Worm (Caenorhabditis elegans) whole organism, L1 larva: ENCODE results near the gene cyn-8.

ENCODE experiments used
- C16A3.4 ChIP-seq: fragments of 150-350 bp; optimal IDR thresholded peaks from 2 replicates; lab custom pipeline; 2014; ENCODE audit warnings: missing biosample characterization, missing genetic modification characterization
- C34B4.2 ChIP-seq: sonication (generic microtip); optimal IDR thresholded peaks from 2 replicates; lab custom pipeline; 2017; ENCODE audit warnings: mild to moderate bottlenecking, missing genetic modification characterization, missing compliant biosample characterization
- F16B12.6 ChIP-seq: fragments of 150-350 bp; optimal IDR thresholded peaks from 2 replicates; lab custom pipeline; 2014; ENCODE audit warnings: missing biosample characterization, missing genetic modification characterization
- Y116A8C.19 ChIP-seq: sonication (generic microtip); optimal IDR thresholded peaks from 2 replicates; lab custom pipeline; 2016; ENCODE audit warnings: missing compliant biosample characterization, missing genetic modification characterization, borderline replicate concordance
- alr-1 ChIP-seq: fragments of 200-800 bp; sonication (Bioruptor generic); optimal IDR thresholded peaks from 2 replicates; lab custom pipeline; 2018; ENCODE audit warnings: borderline replicate concordance, mild to moderate bottlenecking, missing genetic modification characterization, missing compliant biosample characterization
- aly-2 ChIP-seq: fragments of 150-350 bp; optimal IDR thresholded peaks from 2 replicates; lab custom pipeline; 2014; ENCODE audit warnings: missing biosample characterization, missing genetic modification characterization
- blmp-1 ChIP-seq: fragments of 150-350 bp; optimal IDR thresholded peaks from 2 replicates; lab custom pipeline; 2014; ENCODE audit warnings: missing biosample characterization, missing genetic modification characterization
- ceh-8 ChIP-seq: fragments of 200-800 bp; sonication (Bioruptor generic); optimal IDR thresholded peaks from 2 replicates; lab custom pipeline; 2018; ENCODE audit warnings: mild to moderate bottlenecking, missing genetic modification characterization, moderate library complexity, missing compliant biosample characterization
- ceh-82 ChIP-seq, 3 experiments: fragments of 150-350 bp in 1 of 3; sonication (generic microtip) in 2 of 3; optimal IDR thresholded peaks; 2 replicates each; lab custom pipeline; 2014 to 2017; ENCODE audit warnings: missing biosample characterization in 3 of 3, missing genetic modification characterization in 3 of 3
- ces-1 ChIP-seq: fragments of 150-350 bp; optimal IDR thresholded peaks from 2 replicates; lab custom pipeline; 2014; ENCODE audit warnings: missing biosample characterization, missing genetic modification reagents, missing genetic modification characterization
- dpl-1 ChIP-seq, 3 experiments: fragments of 150-350 bp in 2 of 3; sonication (generic microtip) in 1 of 3; optimal IDR thresholded peaks; 2 replicates each; lab custom pipeline; 2014 to 2017; ENCODE audit warnings: missing biosample characterization in 3 of 3, missing genetic modification characterization in 3 of 3, missing genetic modification reagents in 3 of 3
- efl-1 ChIP-seq, 4 experiments: fragments of 150-350 bp; optimal IDR thresholded peaks in 3 of 4; peaks in 1 of 4; 1 replicate in 1 of 4; 2 replicates in 3 of 4; lab custom pipeline; 2014; ENCODE audit warnings: missing biosample characterization in 2 of 4, missing genetic modification characterization in 2 of 4, missing genetic modification reagents in 2 of 4
- egl-13 ChIP-seq: sonication (generic microtip); optimal IDR thresholded peaks from 2 replicates; lab custom pipeline; 2016; ENCODE audit warnings: missing genotype, missing genetic modification reagents, missing genetic modification characterization, missing compliant biosample characterization
- elt-2 ChIP-seq: sonication (generic microtip); optimal IDR thresholded peaks from 2 replicates; lab custom pipeline; 2016; ENCODE audit warnings: missing genetic modification characterization, mild to moderate bottlenecking, inconsistent platforms, missing compliant biosample characterization, missing genetic modification reagents
- ets-5 ChIP-seq: fragments of 200-800 bp; sonication (Bioruptor generic); IDR thresholded peaks from 2 replicates; pipeline ENCODE4 v1.3.6; 2022; ENCODE audit warnings: missing genetic modification characterization, missing compliant biosample characterization
- fkh-10 ChIP-seq: sonication (generic microtip); optimal IDR thresholded peaks from 2 replicates; lab custom pipeline; 2017; ENCODE audit warnings: missing biosample characterization, missing genetic modification reagents, missing genetic modification characterization
- fkh-8 ChIP-seq: sonication (generic microtip); optimal IDR thresholded peaks from 2 replicates; lab custom pipeline; 2016; ENCODE audit warnings: mild to moderate bottlenecking, missing genetic modification characterization, missing compliant biosample characterization
- hlh-4 ChIP-seq: sonication (generic microtip); optimal IDR thresholded peaks from 2 replicates; lab custom pipeline; 2016; ENCODE audit warnings: mild to moderate bottlenecking, missing genetic modification characterization, missing compliant biosample characterization
- hpl-2 ChIP-seq: fragments of 150-350 bp; optimal IDR thresholded peaks from 2 replicates; lab custom pipeline; 2014; ENCODE audit warnings: missing biosample characterization, missing genetic modification reagents, missing genetic modification characterization
- irx-1 ChIP-seq: sonication (generic microtip); optimal IDR thresholded peaks from 2 replicates; lab custom pipeline; 2016; ENCODE audit warnings: missing genetic modification characterization, missing compliant biosample characterization
- lin-14 ChIP-seq: fragments of 200-800 bp; sonication (Bioruptor generic); optimal IDR thresholded peaks from 2 replicates; lab custom pipeline; 2018; ENCODE audit warnings: mild to moderate bottlenecking, missing genetic modification characterization, moderate library complexity, missing compliant biosample characterization
- lin-35 ChIP-seq, 2 experiments: fragments of 150-350 bp; optimal IDR thresholded peaks; 2 replicates each; lab custom pipeline; 2014; ENCODE audit warnings: missing biosample characterization in 2 of 2, missing genetic modification characterization in 2 of 2, missing genetic modification reagents in 2 of 2
- nhr-12 ChIP-seq: sonication (generic microtip); optimal IDR thresholded peaks from 2 replicates; lab custom pipeline; 2017; ENCODE audit warnings: missing biosample characterization, missing genetic modification characterization
- nhr-19 ChIP-seq: fragments of 200-800 bp; sonication (Bioruptor generic); conservative IDR thresholded peaks from 2 replicates; pipeline ENCODE4 v1.3.6; 2022; ENCODE audit warnings: missing genetic modification characterization, missing compliant biosample characterization
- nhr-20 ChIP-seq: sonication (generic microtip); optimal IDR thresholded peaks from 2 replicates; lab custom pipeline; 2016; ENCODE audit warnings: mild to moderate bottlenecking, missing genetic modification characterization, missing compliant biosample characterization
- nhr-237 ChIP-seq: fragments of 150-350 bp; optimal IDR thresholded peaks from 2 replicates; lab custom pipeline; 2014; ENCODE audit warnings: missing biosample characterization, missing genetic modification characterization
- nhr-28 ChIP-seq: fragments of 150-350 bp; optimal IDR thresholded peaks from 2 replicates; lab custom pipeline; 2014; ENCODE audit warnings: missing biosample characterization, missing genetic modification characterization
- nhr-47 ChIP-seq: sonication (generic microtip); optimal IDR thresholded peaks from 2 replicates; lab custom pipeline; 2016; ENCODE audit warnings: mild to moderate bottlenecking, missing genetic modification characterization, moderate library complexity, missing compliant biosample characterization
- nhr-71 ChIP-seq: sonication (generic microtip); optimal IDR thresholded peaks from 2 replicates; lab custom pipeline; 2016; ENCODE audit warnings: mild to moderate bottlenecking, missing genetic modification characterization, moderate library complexity, missing compliant biosample characterization
- nhr-84 ChIP-seq: sonication (generic microtip); optimal IDR thresholded peaks from 2 replicates; lab custom pipeline; 2017; ENCODE audit warnings: missing biosample characterization, missing genetic modification characterization
- snpc-4 ChIP-seq: fragments of 150-350 bp; optimal IDR thresholded peaks from 2 replicates; lab custom pipeline; 2014; ENCODE audit warnings: missing biosample characterization, missing genetic modification characterization
- snu-23 ChIP-seq: sonication (generic microtip); optimal IDR thresholded peaks from 2 replicates; lab custom pipeline; 2016; ENCODE audit warnings: missing genetic modification characterization, missing compliant biosample characterization
- sptf-1 ChIP-seq: fragments of 150-350 bp; optimal IDR thresholded peaks from 2 replicates; lab custom pipeline; 2014; ENCODE audit warnings: missing biosample characterization, missing genetic modification characterization
- swsn-7 ChIP-seq: sonication (generic microtip); optimal IDR thresholded peaks from 2 replicates; lab custom pipeline; 2016; ENCODE audit warnings: missing genetic modification characterization, missing compliant biosample characterization
- tbx-2 ChIP-seq: sonication (generic microtip); optimal IDR thresholded peaks from 2 replicates; lab custom pipeline; 2016; ENCODE audit warnings: missing genetic modification characterization, missing compliant biosample characterization
- unc-86 ChIP-seq: sonication (generic microtip); optimal IDR thresholded peaks from 2 replicates; lab custom pipeline; 2016; ENCODE audit warnings: missing genetic modification characterization, missing compliant biosample characterization
- unc-98 ChIP-seq: fragments of 200-800 bp; sonication (Bioruptor generic); IDR thresholded peaks from 2 replicates; pipeline ENCODE4 v1.3.6; 2022; ENCODE audit warnings: missing genetic modification characterization, missing compliant biosample characterization
- zip-4 ChIP-seq: fragments of 200-800 bp; sonication (Bioruptor generic); optimal IDR thresholded peaks from 2 replicates; lab custom pipeline; 2018; ENCODE audit warnings: mild to moderate bottlenecking, missing genetic modification characterization, moderate library complexity, missing compliant biosample characterization

The cyn-8 gene

DNA sequence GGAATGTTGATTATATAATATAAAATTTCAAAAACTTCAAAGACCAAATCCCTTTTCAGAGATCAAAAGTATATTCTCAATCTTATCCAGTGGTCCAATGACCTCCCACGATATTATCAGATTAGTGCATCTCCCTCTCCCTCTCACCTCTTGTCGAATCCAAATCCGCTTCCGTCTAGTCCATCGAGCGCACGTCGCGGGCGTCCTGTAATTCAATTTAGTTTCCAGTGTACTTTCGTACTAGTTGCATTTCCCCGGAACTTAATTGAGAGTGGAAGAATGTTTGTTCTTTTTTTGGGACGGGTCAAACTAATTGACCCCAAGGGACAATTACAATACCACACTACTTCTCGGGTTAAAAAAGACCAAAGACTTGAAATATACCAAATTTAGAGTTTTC lies 7.7 kb downstream of the cyn-8 start:
- no peak for TF ChIP-seq unc-98 (GFP tag; lab: Robert Waterston, UW)
- TF ChIP-seq nhr-71 (tag; lab: Kevin White, UChicago): peak; percentile 19
- peak; percentile 2 for TF ChIP-seq swsn-7 (tag; lab: Kevin White, UChicago)
- TF ChIP-seq fkh-10: peak; percentile 13
- no peak for TF ChIP-seq hlh-4 (tag; lab: Kevin White, UChicago)
- TF ChIP-seq ces-1: peak; percentile 8
- TF ChIP-seq lin-14 (GFP tag; lab: Kevin White, UChicago): peak; percentile 69
- no peak for TF ChIP-seq C16A3.4 (tag; lab: Kevin White, UChicago)
- TF ChIP-seq, all 84 proteins: peak for 5

DNA sequence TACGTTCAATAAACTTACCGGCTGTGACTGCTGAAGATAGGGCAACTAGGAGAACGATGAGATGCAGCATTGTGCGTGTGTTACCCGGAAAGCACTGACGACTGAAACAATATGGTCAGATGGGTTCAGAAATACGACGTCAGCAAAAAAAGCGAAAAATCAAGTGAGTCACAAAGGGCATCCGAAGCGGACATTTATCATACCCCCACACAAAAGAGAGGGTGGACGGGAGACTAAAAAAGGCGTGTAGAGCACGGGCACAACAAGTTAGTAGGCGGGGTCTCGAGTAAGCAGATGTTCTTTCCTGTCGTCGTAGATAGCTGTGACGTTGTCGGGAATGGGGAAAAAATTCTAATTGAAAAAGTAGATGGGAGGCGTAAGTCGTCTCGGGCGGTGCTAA lies 8.2 kb downstream of the cyn-8 start, which contains the start of gene nlp-14:
nlp-14 (minus strand) TSS at position 101 of the 400 bp plus-strand sequence.
- TF ChIP-seq nhr-19 (no peak), ceh-8 (GFP tag; lab: Kevin White, UChicago) (no peak), fkh-8 (tag; lab: Kevin White, UChicago) (peak; percentile 22), aly-2 (tag; lab: Kevin White, UChicago) (no peak), efl-1 (optimal IDR thresholded peaks at IDR 0.05; lab: Kevin White, UChicago) (no peak), efl-1 (GFP tag; optimal IDR thresholded peaks at IDR 0.05 in 1 of 2; lab: Kevin White, UChicago) (peak in 1 of 2 experiments; percentile 82), hpl-2 (GFP tag; lab: Kevin White, UChicago) (no peak)

DNA sequence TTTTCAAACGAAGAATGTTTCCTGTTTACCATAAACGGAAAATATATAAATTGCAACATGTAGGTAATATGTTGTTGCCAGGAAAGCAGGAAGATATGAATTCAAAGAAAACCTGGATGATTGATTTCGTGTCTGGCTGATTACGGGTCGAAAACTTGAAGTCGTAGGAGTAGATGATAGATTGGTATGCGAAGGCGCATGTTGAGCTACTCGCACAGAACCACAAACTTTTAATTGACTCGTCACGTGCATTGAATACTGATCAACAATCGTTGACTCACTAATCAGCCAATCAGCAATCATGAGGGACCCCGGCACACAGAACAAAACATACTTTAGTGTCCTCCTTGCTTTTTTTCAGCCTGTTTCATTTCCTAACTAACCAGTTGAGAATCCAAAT lies 10.1 kb downstream of the cyn-8 start:
- no peak for TF ChIP-seq ceh-82 (tag; optimal IDR thresholded peaks at IDR 0.05; lab: Kevin White, UChicago)
- TF ChIP-seq elt-2 (tag; lab: Kevin White, UChicago): no peak
- TF ChIP-seq ets-5 (GFP tag; lab: Robert Waterston, UW): no peak
- peak; percentile 48 for TF ChIP-seq lin-14 (GFP tag; lab: Kevin White, UChicago)
- TF ChIP-seq C34B4.2 (tag; lab: Kevin White, UChicago): no peak
- no peak for TF ChIP-seq zip-4 (GFP tag; lab: Kevin White, UChicago)
- no peak for TF ChIP-seq nhr-84 (tag; lab: Kevin White, UChicago)
- peak; percentile 7 for TF ChIP-seq fkh-8 (tag; lab: Kevin White, UChicago)
- TF ChIP-seq unc-86: no peak
- peak; percentile 50 for TF ChIP-seq ceh-8 (GFP tag; lab: Kevin White, UChicago)
- TF ChIP-seq unc-98 (GFP tag; lab: Robert Waterston, UW): no peak
- no peak for TF ChIP-seq dpl-1 (GFP tag; optimal IDR thresholded peaks at IDR 0.05; lab: Kevin White, UChicago)
- no peak for TF ChIP-seq egl-13 (tag; lab: Kevin White, UChicago)
- peak; percentile 24 for TF ChIP-seq tbx-2 (tag; lab: Kevin White, UChicago)
- TF ChIP-seq lin-35 (GFP tag; optimal IDR thresholded peaks at IDR 0.05; lab: Kevin White, UChicago): no peak
- no peak for TF ChIP-seq nhr-12
- TF ChIP-seq nhr-71 (tag; lab: Kevin White, UChicago): peak; percentile 24
- TF ChIP-seq Y116A8C.19 (tag; lab: Kevin White, UChicago): no peak

DNA sequence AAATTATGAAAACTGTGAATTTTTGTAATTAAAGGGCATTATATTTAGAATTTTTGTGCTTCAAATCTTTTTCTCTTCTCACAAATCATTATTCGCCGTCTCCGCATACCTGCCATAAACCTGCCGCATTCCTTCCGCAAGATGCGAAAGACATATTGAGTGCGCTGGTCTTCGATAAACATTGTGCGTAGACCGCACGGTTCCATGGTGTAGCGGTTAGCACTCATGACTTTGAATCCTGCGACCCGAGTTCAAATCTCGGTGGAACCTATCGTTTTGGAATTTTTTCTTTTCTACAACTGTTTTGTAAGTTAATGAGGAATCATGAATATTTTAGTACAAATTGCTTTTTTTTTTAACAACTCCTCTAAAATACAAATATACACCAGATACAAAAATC lies 14.3 kb downstream of the cyn-8 start:
- no peak for TF ChIP-seq nhr-84 (tag; lab: Kevin White, UChicago)
- no peak for TF ChIP-seq nhr-28 (tag; lab: Kevin White, UChicago)
- TF ChIP-seq nhr-237: no peak
- peak; percentile 21 for TF ChIP-seq blmp-1 (tag; lab: Kevin White, UChicago)
- TF ChIP-seq alr-1 (tag; lab: Kevin White, UChicago): no peak
- TF ChIP-seq snu-23: peak; percentile 12

DNA sequence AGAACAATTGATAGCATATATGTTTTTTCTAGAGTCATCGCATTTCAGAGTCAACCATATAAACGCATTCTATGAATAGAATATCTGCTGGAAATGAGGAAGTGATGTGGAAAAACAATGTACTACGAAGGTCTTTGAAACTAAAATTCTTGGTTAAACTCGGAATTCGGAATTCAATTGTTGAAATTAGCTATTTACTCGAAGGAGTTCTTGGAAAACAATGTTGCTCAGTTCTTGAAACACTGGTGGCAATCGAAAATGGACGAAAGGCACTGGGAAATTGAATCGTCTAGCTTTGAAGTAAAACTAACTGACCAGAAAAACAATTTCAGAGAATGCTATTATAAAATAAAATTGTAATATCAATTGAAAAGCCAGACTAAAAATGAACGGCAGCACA lies 15.2 kb downstream of the cyn-8 start:
- TF ChIP-seq nhr-71 (tag; lab: Kevin White, UChicago) (peak; percentile 57), ceh-82 (tag; optimal IDR thresholded peaks at IDR 0.05; lab: Kevin White, UChicago) (no peak), sptf-1 (no peak), ceh-8 (GFP tag; lab: Kevin White, UChicago) (no peak), irx-1 (no peak), F16B12.6 (tag; lab: Kevin White, UChicago) (no peak), snpc-4 (tag; lab: Kevin White, UChicago) (no peak), tbx-2 (tag; lab: Kevin White, UChicago) (peak; percentile 58), nhr-20 (tag; lab: Kevin White, UChicago) (no peak), fkh-8 (tag; lab: Kevin White, UChicago) (peak; percentile 55), nhr-47 (peak; percentile 17)
